Worm (Caenorhabditis elegans): ENCODE measurements around the gene srw-79.

DNA sequence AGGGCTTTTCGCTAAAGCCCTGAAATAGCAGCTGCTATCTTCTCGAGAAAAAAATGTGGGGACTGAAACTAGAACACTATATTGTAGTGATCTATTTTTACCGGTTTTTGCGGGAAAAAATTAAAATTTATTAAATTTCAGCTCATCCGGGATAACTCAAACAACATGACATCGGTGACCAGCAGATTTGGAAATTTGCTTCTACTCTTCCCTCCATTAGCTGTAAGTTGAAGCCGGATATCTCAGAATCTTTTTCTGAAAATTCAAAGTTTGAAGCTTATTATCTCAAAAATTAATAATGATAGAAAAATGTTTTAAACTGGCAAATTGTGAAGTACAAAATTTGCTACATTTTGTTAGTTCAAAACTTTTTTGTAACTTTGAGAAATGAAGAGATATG is 37.8 kb downstream of the srw-79 start:
- TF ChIP-seq nhr-28 (tag; optimal IDR thresholded peaks at IDR 0.05) (no peak), mdt-29 (GFP tag; IDR thresholded peaks at IDR 0.05) (no peak), unc-62 (GFP tag; optimal IDR thresholded peaks at IDR 0.05 in 1 of 2) (no peak), unc-62 (tag; optimal IDR thresholded peaks at IDR 0.05) (no peak), ztf-11 (tag; optimal IDR thresholded peaks at IDR 0.05) (no peak), hlh-30 (tag; optimal IDR thresholded peaks at IDR 0.05; ENCODE audit: insufficient read depth) (no peak), F10B5.3 (tag; optimal IDR thresholded peaks at IDR 0.05) (no peak), T20F7.1 (GFP tag; optimal IDR thresholded peaks at IDR 0.05) (no peak), nhr-77 (tag; optimal IDR thresholded peaks at IDR 0.05) (no peak)

Data from whole organism, L4 larva.